Fruit fly (Drosophila melanogaster) whole organism, embryonic: Measurements from ENCODE around the gene Seipin.

Experiments used
- Bdp1 ChIP-seq: fragments of 200-800 bp; sonication (Bioruptor generic); optimal IDR thresholded peaks from 3 replicates; lab custom pipeline; 2016; ENCODE audit warnings: missing biosample characterization, missing genetic modification characterization
- Blimp-1 ChIP-seq: fragments of 200-800 bp; sonication (Bioruptor generic); optimal IDR thresholded peaks from 3 replicates; lab custom pipeline; 2018; ENCODE audit warnings: missing biosample characterization, missing genetic modification characterization, mild to moderate bottlenecking, moderate library complexity, missing genetic modification reagents
- C15 ChIP-seq: fragments of 200-800 bp; sonication (Bioruptor generic); IDR thresholded peaks from 3 replicates; pipeline ENCODE4 v1.3.6; 2022; ENCODE audit warnings: missing biosample characterization, missing genetic modification characterization
- CG10366 ChIP-seq: fragments of 200-800 bp; sonication (Bioruptor generic); IDR thresholded peaks from 2 replicates; pipeline ENCODE4 v1.3.6; 2022; ENCODE audit warnings: missing biosample characterization, missing genetic modification characterization
- CG12071 ChIP-seq: fragments of 200-800 bp; sonication (Bioruptor generic); optimal IDR thresholded peaks from 3 replicates; lab custom pipeline; 2018; ENCODE audit warnings: missing biosample characterization, mild to moderate bottlenecking, missing genetic modification characterization
- CG18599 ChIP-seq: fragments of 200-800 bp; sonication (Bioruptor generic); optimal IDR thresholded peaks from 3 replicates; lab custom pipeline; 2017; ENCODE audit warnings: missing biosample characterization, missing genetic modification characterization, mild to moderate bottlenecking, moderate library complexity, missing genetic modification reagents
- CG30020 ChIP-seq: fragments of 200-800 bp; optimal IDR thresholded peaks from 2 replicates; lab custom pipeline; 2019; ENCODE audit warnings: missing biosample characterization, mild to moderate bottlenecking, missing genetic modification characterization, moderate library complexity
- CG3163 ChIP-seq: fragments of 200-800 bp; sonication (Bioruptor generic); optimal IDR thresholded peaks from 3 replicates; lab custom pipeline; 2016; ENCODE audit warnings: missing biosample characterization, missing genetic modification characterization
- CG34224 ChIP-seq: fragments of 200-800 bp; sonication (Bioruptor generic); IDR thresholded peaks from 3 replicates; pipeline ENCODE4 v1.3.6; 2022; ENCODE audit warnings: missing biosample characterization, missing genetic modification characterization; ENCODE audit not compliant: partially characterized antibody
- CG34376 ChIP-seq: fragments of 200-800 bp; sonication (Bioruptor generic); optimal IDR thresholded peaks from 2 replicates; lab custom pipeline; 2018; ENCODE audit warnings: missing biosample characterization, mild to moderate bottlenecking, missing genetic modification characterization
- CG34422 ChIP-seq: fragments of 200-800 bp; sonication (Bioruptor generic); IDR thresholded peaks from 3 replicates; pipeline ENCODE4 v1.3.6; 2022; ENCODE audit warnings: missing biosample characterization, missing genetic modification characterization
- CG4328 ChIP-seq: fragments of 200-800 bp; sonication (Bioruptor generic); optimal IDR thresholded peaks from 3 replicates; lab custom pipeline; 2017; ENCODE audit warnings: missing biosample characterization, missing genetic modification reagents, missing genetic modification characterization
- CG4360 ChIP-seq: fragments of 200-800 bp; sonication (Bioruptor generic); IDR thresholded peaks from 2 replicates; pipeline ENCODE4 v1.3.6; 2022; ENCODE audit warnings: missing biosample characterization, missing genetic modification characterization
- CG5180 ChIP-seq: fragments of 200-800 bp; sonication (Bioruptor generic); optimal IDR thresholded peaks from 3 replicates; lab custom pipeline; 2017; ENCODE audit warnings: missing biosample characterization, missing genetic modification characterization, mild to moderate bottlenecking, moderate library complexity, missing genetic modification reagents
- CG6254 ChIP-seq: fragments of 200-800 bp; sonication (Bioruptor generic); optimal IDR thresholded peaks from 3 replicates; lab custom pipeline; 2017; ENCODE audit warnings: mild to moderate bottlenecking, missing biosample characterization, missing genetic modification reagents, missing genetic modification characterization
- CG8290 ChIP-seq, 3 experiments: fragments of 200-800 bp; sonication (Bioruptor generic); optimal IDR thresholded peaks; 2 replicates each; lab custom pipeline; 2016 to 2019; ENCODE audit warnings: missing biosample characterization in 3 of 3, missing genetic modification characterization in 3 of 3, mild to moderate bottlenecking in 2 of 3, moderate library complexity in 1 of 3
- CG9876 ChIP-seq: fragments of 200-800 bp; sonication (Bioruptor generic); optimal IDR thresholded peaks from 2 replicates; lab custom pipeline; 2016; ENCODE audit warnings: missing biosample characterization, missing genetic modification characterization
- CTCF ChIP-seq: fragments of 200-800 bp; sonication (Bioruptor generic); optimal IDR thresholded peaks from 2 replicates; lab custom pipeline; 2017; ENCODE audit warnings: missing biosample characterization, mild to moderate bottlenecking, missing genetic modification characterization, moderate library complexity
- Doc3 ChIP-seq: fragments of 200-800 bp; sonication (Bioruptor generic); IDR thresholded peaks from 3 replicates; pipeline ENCODE4 v1.3.6; 2022; ENCODE audit warnings: missing biosample characterization, missing genetic modification characterization; ENCODE audit not compliant: partially characterized antibody
- Ets65A ChIP-seq: fragments of 200-800 bp; sonication (Bioruptor generic); peaks from one replicate; lab custom pipeline; 2016; ENCODE audit warnings: missing biosample characterization, missing genetic modification characterization
- Hey ChIP-seq: fragments of 200-800 bp; sonication (Bioruptor generic); optimal IDR thresholded peaks from 3 replicates; lab custom pipeline; 2018; ENCODE audit warnings: missing biosample characterization, mild to moderate bottlenecking, missing genetic modification characterization
- Jarid2 ChIP-seq: fragments of 200-800 bp; sonication (Bioruptor generic); optimal IDR thresholded peaks from 3 replicates; lab custom pipeline; 2017; ENCODE audit warnings: mild to moderate bottlenecking, missing biosample characterization, missing genetic modification reagents, missing genetic modification characterization
- Lhr ChIP-seq: fragments of 200-800 bp; sonication (Bioruptor generic); optimal IDR thresholded peaks from 3 replicates; lab custom pipeline; 2017; ENCODE audit warnings: mild to moderate bottlenecking, missing biosample characterization, missing genetic modification reagents, missing genetic modification characterization
- Sox102F ChIP-seq: fragments of 200-800 bp; sonication (Bioruptor generic); optimal IDR thresholded peaks from 2 replicates; lab custom pipeline; 2018; ENCODE audit warnings: missing biosample characterization, mild to moderate bottlenecking, missing genetic modification characterization, moderate library complexity
- Stat92E ChIP-seq, 3 experiments: fragments of >200 bp in 2 of 3; fragments of 200-800 bp in 1 of 3; sonication (Bioruptor generic) in 1 of 3; optimal IDR thresholded peaks; 2 replicates each; lab custom pipeline; 2017 to 2019; ENCODE audit warnings: missing biosample characterization in 3 of 3, missing genetic modification characterization in 3 of 3, mild to moderate bottlenecking in 1 of 3, moderate library complexity in 1 of 3
- ash1 ChIP-seq: fragments of 200-800 bp; sonication (Bioruptor generic); optimal IDR thresholded peaks from 2 replicates; lab custom pipeline; 2018; ENCODE audit warnings: missing biosample characterization, mild to moderate bottlenecking, missing genetic modification characterization
- az2 ChIP-seq: fragments of 200-800 bp; sonication (Bioruptor generic); optimal IDR thresholded peaks from 3 replicates; lab custom pipeline; 2016; ENCODE audit warnings: missing biosample characterization, missing genetic modification characterization
- bowl ChIP-seq: fragments of 200-800 bp; sonication (Bioruptor generic); IDR thresholded peaks from 2 replicates; pipeline ENCODE4 v1.3.6; 2022; ENCODE audit warnings: missing biosample characterization, missing genetic modification characterization
- dan ChIP-seq: fragments of 200-800 bp; sonication (Bioruptor generic); IDR thresholded peaks from 2 replicates; pipeline ENCODE4 v1.3.6; 2022; ENCODE audit warnings: missing biosample characterization, missing genetic modification characterization
- dati ChIP-seq: fragments of 200-800 bp; sonication (Bioruptor generic); IDR thresholded peaks from 2 replicates; pipeline ENCODE4 v1.3.6; 2022; ENCODE audit warnings: missing biosample characterization, missing genetic modification characterization
- dmrt11E ChIP-seq: fragments of 200-800 bp; sonication (Bioruptor generic); optimal IDR thresholded peaks from 3 replicates; lab custom pipeline; 2018; ENCODE audit warnings: missing biosample characterization, mild to moderate bottlenecking, missing genetic modification characterization, moderate library complexity
- dpn ChIP-seq, 2 experiments: fragments of 200-800 bp; sonication (Bioruptor generic); optimal IDR thresholded peaks; 3 replicates each; lab custom pipeline; 2016; ENCODE audit warnings: missing biosample characterization in 2 of 2, missing genetic modification characterization in 2 of 2
- dysf ChIP-seq: fragments of 200-800 bp; sonication (Bioruptor generic); IDR thresholded peaks from 3 replicates; pipeline ENCODE4 v1.3.6; 2022; ENCODE audit warnings: missing biosample characterization, missing genetic modification characterization
- exex ChIP-seq: fragments of 200-800 bp; sonication (Bioruptor generic); optimal IDR thresholded peaks from 4 replicates; lab custom pipeline; 2018; ENCODE audit warnings: missing biosample characterization, mild to moderate bottlenecking, missing genetic modification characterization, moderate library complexity
- fd102C ChIP-seq: fragments of 200-800 bp; sonication (Bioruptor generic); optimal IDR thresholded peaks from 2 replicates; lab custom pipeline; 2018; ENCODE audit warnings: missing biosample characterization, mild to moderate bottlenecking, missing genetic modification characterization, moderate library complexity
- fd96Cb ChIP-seq: fragments of 200-800 bp; sonication (Bioruptor generic); optimal IDR thresholded peaks from 2 replicates; lab custom pipeline; 2018; ENCODE audit warnings: missing biosample characterization, mild to moderate bottlenecking, missing genetic modification characterization, moderate library complexity
- h ChIP-seq: fragments of >200 bp; optimal IDR thresholded peaks from 2 replicates; lab custom pipeline; 2017
- kay ChIP-seq: fragments of 200-800 bp; sonication (Bioruptor generic); optimal IDR thresholded peaks from 2 replicates; lab custom pipeline; 2016; ENCODE audit warnings: missing biosample characterization, missing genetic modification characterization
- nom ChIP-seq: fragments of 200-800 bp; sonication (Bioruptor generic); optimal IDR thresholded peaks from 2 replicates; lab custom pipeline; 2017; ENCODE audit warnings: missing biosample characterization, missing genetic modification characterization, mild to moderate bottlenecking, moderate library complexity, missing genetic modification reagents
- pfk ChIP-seq: fragments of 200-800 bp; sonication (Bioruptor generic); optimal IDR thresholded peaks from 2 replicates; lab custom pipeline; 2018; ENCODE audit warnings: missing biosample characterization, mild to moderate bottlenecking, missing genetic modification characterization, moderate library complexity
- row ChIP-seq: fragments of 200-800 bp; sonication (Bioruptor generic); IDR thresholded peaks from 3 replicates; pipeline ENCODE4 v1.3.6; 2022; ENCODE audit warnings: missing biosample characterization, missing genetic modification characterization
- scrt ChIP-seq: fragments of 200-800 bp; sonication (Bioruptor generic); optimal IDR thresholded peaks from 2 replicates; lab custom pipeline; 2018; ENCODE audit warnings: missing biosample characterization, mild to moderate bottlenecking, missing genetic modification characterization, moderate library complexity
- sd ChIP-seq: fragments of 200-800 bp; sonication (Bioruptor generic); optimal IDR thresholded peaks from 3 replicates; lab custom pipeline; 2018; ENCODE audit warnings: missing biosample characterization, mild to moderate bottlenecking, missing genetic modification characterization, moderate library complexity
- sens ChIP-seq: fragments of 200-800 bp; sonication (Bioruptor generic); peaks from one replicate; lab custom pipeline; 2016; ENCODE audit warnings: missing biosample characterization, missing genetic modification characterization
- sna ChIP-seq: fragments of 200-800 bp; sonication (Bioruptor generic); IDR thresholded peaks from 2 replicates; pipeline ENCODE4 v1.3.6; 2022; ENCODE audit warnings: missing biosample characterization, missing genetic modification characterization; ENCODE audit not compliant: partially characterized antibody
- sug ChIP-seq: fragments of 200-800 bp; optimal IDR thresholded peaks from 2 replicates; lab custom pipeline; 2019; ENCODE audit warnings: missing biosample characterization, mild to moderate bottlenecking, missing genetic modification characterization, moderate library complexity
- vvl ChIP-seq: fragments of 200-800 bp; sonication (Bioruptor generic); IDR thresholded peaks from 2 replicates; pipeline ENCODE4 v1.3.6; 2022; ENCODE audit warnings: missing biosample characterization, missing genetic modification characterization

The Seipin gene

DNA sequence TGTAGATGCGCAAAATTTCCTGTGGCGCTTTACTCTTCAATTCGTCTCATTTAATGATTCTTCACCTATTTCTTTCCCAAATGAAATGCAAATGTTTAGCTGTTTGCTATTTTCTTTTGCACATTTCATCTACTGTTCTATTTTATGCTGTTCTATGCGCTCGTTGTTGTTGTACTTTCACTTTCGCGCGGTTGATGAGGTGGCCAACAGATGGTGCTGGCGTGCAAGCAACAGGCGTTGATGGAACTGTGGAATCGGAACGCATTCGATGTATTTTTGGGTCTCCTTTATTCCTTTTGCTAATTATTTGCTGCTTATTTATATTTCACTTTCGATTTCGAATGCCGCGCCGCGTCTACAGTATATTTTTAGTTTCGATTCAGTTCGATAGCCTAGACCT is 36.4 kb downstream of the Seipin start:
- no peak for TF ChIP-seq Lhr (GFP tag; lab: Kevin White, UChicago)
- no peak for TF ChIP-seq Doc3 (GFP tag; lab: Robert Waterston, UW)
- TF ChIP-seq CG4360 (GFP tag; lab: Robert Waterston, UW), result peak; percentile 65
- peak; percentile 47 for TF ChIP-seq Ets65A (GFP tag; lab: Kevin White, UChicago)
- TF ChIP-seq Blimp-1 (GFP tag; lab: Kevin White, UChicago), result peak; percentile 83
- no peak for TF ChIP-seq dpn (GFP tag; optimal IDR thresholded peaks at IDR 0.05; lab: Kevin White, UChicago)
- peak; percentile 12 for TF ChIP-seq scrt (GFP tag; lab: Kevin White, UChicago)
- peak; percentile 88 for TF ChIP-seq CTCF (GFP tag; lab: Kevin White, UChicago)
- peak; percentile 78 for TF ChIP-seq pfk (GFP tag; lab: Kevin White, UChicago)
- no peak for TF ChIP-seq dmrt11E (tag; lab: Kevin White, UChicago)

DNA sequence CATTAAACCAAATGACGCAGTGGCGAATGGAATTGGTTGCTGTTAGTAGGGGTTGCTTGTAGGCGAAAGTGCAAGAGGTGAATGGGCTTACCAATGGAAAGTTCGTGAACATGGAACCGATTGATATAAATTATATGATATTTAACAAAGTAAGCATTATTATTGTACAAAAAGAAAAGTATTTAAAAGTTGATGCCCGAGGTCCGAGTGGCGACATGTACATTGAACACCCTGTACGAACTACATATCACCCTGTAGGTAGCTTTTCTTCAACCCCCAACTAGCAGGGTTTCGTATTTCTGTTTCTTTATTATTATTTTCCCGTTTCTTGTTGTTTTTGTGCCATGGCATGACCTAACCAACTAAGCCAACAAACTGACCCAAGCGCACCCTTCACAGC is 37.6 kb downstream of the Seipin start:
- TF ChIP-seq CG9876 (GFP tag; lab: Kevin White, UChicago) (no peak), dati (no peak), dysf (GFP tag; lab: Robert Waterston, UW) (0 out of 3 replicates have a peak, but pooled peaks have one; percentile 20), bowl (no peak), CG10366 (GFP tag; lab: Robert Waterston, UW) (peak; percentile 14; the same call in 1 of the 2 replicates), ash1 (GFP tag; lab: Kevin White, UChicago) (no peak), CG5180 (no peak), CG6254 (peak; percentile 98)
- TF ChIP-seq, all 482 proteins: peak for 3

dm6 chrX:2658258-2658853 is 38.8 kb downstream of the Seipin start:
- TF ChIP-seq sna (no peak), h (lab: Kevin White, UChicago) (no peak), C15 (GFP tag; lab: Robert Waterston, UW) (no peak), fd102C (no peak), nom (GFP tag; lab: Kevin White, UChicago) (peak; percentile 71), row (GFP tag; lab: Robert Waterston, UW) (peak; percentile 21; the same call in 1 of the 3 replicates), Hey (tag; lab: Kevin White, UChicago) (no peak), Jarid2 (GFP tag; lab: Kevin White, UChicago) (peak; percentile 77), vvl (GFP tag; lab: Robert Waterston, UW) (peak; percentile 38; the same call in 1 of the 2 replicates), az2 (no peak), exex (peak; percentile 72), CG18599 (GFP tag; lab: Kevin White, UChicago) (peak; percentile 39), kay (GFP tag; lab: Kevin White, UChicago) (peak; percentile 45), Bdp1 (GFP tag; lab: Kevin White, UChicago) (no peak), sd (tag; lab: Kevin White, UChicago) (peak; percentile 73), CG12071 (GFP tag; lab: Kevin White, UChicago) (peak; percentile 21), fd96Cb (tag; lab: Kevin White, UChicago) (no peak), Sox102F (GFP tag; lab: Kevin White, UChicago) (peak; percentile 69), sens (GFP tag; lab: Kevin White, UChicago) (peak; percentile 81), Stat92E (GFP tag; optimal IDR thresholded peaks at IDR 0.05; lab: Kevin White, UChicago) (peak in 1 of 3 experiments; percentile 9), CG8290 (GFP tag; optimal IDR thresholded peaks at IDR 0.05; lab: Kevin White, UChicago) (peak; percentile 32), CG8290 (tag; optimal IDR thresholded peaks at IDR 0.05; lab: Kevin White, UChicago) (no peak), CG34422 (GFP tag; lab: Robert Waterston, UW) (no peak), CG34376 (GFP tag; lab: Kevin White, UChicago) (peak; percentile 56), CG30020 (tag; lab: Kevin White, UChicago) (peak; percentile 14), CG34224 (GFP tag; lab: Robert Waterston, UW) (peak; percentile 42; the same call in 1 of the 3 replicates), CG4328 (GFP tag; lab: Kevin White, UChicago) (no peak), sug (tag; lab: Kevin White, UChicago) (peak; percentile 65), dan (GFP tag; lab: Robert Waterston, UW) (no peak), CG3163 (GFP tag; lab: Kevin White, UChicago) (peak; percentile 14)
